Worm (Caenorhabditis elegans) whole organism, early embryonic: ENCODE results near the gene T27D12.1.

ENCODE experiments used
- B0310.2 ChIP-seq: sonication (generic microtip); optimal IDR thresholded peaks from 2 replicates; lab custom pipeline; 2016; ENCODE audit warnings: mild to moderate bottlenecking, missing genetic modification characterization, missing compliant biosample characterization
- aly-1 ChIP-seq: sonication (generic microtip); optimal IDR thresholded peaks from 2 replicates; lab custom pipeline; 2016; ENCODE audit warnings: missing genetic modification characterization, missing compliant biosample characterization
- ama-1 ChIP-seq: fragments of 150-350 bp; optimal IDR thresholded peaks from 2 replicates; lab custom pipeline; 2014
- hmg-4 ChIP-seq: fragments of 200-800 bp; sonication (Bioruptor generic); optimal IDR thresholded peaks from 2 replicates; lab custom pipeline; 2018; ENCODE audit warnings: mild to moderate bottlenecking, missing genetic modification characterization, missing compliant biosample characterization
- hnd-1 ChIP-seq: sonication (generic microtip); optimal IDR thresholded peaks from 2 replicates; lab custom pipeline; 2016; ENCODE audit warnings: missing genetic modification characterization, missing compliant biosample characterization
- sea-1 ChIP-seq: fragments of 200-800 bp; sonication (Bioruptor generic); conservative IDR thresholded peaks from 2 replicates; pipeline ENCODE4 v1.3.6; 2022; ENCODE audit warnings: missing genetic modification characterization, missing compliant biosample characterization

DNA sequence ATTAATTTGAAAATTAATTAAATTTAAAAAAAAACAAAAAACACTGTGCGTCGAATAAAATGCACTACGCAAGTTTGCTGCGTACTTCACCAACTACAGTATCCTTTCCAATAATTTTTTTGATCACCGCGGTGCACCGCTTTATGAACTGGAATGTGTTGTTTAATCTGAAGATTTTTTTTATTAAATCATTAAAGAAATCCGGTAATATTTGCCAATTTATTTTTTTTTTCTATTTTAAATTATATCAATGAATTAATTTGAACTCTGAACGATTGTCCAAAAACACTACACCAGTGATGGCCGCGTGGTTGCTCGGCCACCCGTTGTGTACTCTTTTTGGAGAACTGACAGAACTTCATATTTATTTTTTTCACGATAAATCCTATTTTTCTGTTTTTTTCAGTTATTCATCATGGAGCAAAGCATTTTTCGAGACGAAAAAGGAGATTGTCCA, 18.2 kb downstream of the T27D12.1 start, which contains the start of gene K12D12.5:
- TF ChIP-seq hnd-1 (no peak), B0310.2 (tag; lab: Kevin White, UChicago) (no peak), ama-1 (lab: Kevin White, UChicago) (no peak), sea-1 (GFP tag; lab: Robert Waterston, UW) (no peak), hmg-4 (GFP tag; lab: Kevin White, UChicago) (no peak), aly-1 (tag; lab: Kevin White, UChicago) (no peak)
